Fruit fly (Drosophila melanogaster) whole organism, embryonic: ENCODE data around the gene CG31103.

Source experiments
- B-H1 ChIP-seq: fragments of 200-800 bp; sonication (Bioruptor generic); IDR thresholded peaks from 3 replicates; pipeline ENCODE4 v1.3.6; 2022; ENCODE audit warnings: missing biosample characterization, missing genetic modification characterization
- Bgb ChIP-seq: fragments of 200-800 bp; sonication (Bioruptor generic); IDR thresholded peaks from 2 replicates; pipeline ENCODE4 v1.3.6; 2022; ENCODE audit warnings: missing biosample characterization, missing genetic modification characterization; ENCODE audit not compliant: partially characterized antibody
- CG10147 ChIP-seq: fragments of 200-800 bp; sonication (Bioruptor generic); optimal IDR thresholded peaks from 2 replicates; lab custom pipeline; 2019; ENCODE audit warnings: missing biosample characterization, mild to moderate bottlenecking, missing genetic modification characterization, moderate library complexity
- CG10543 ChIP-seq: fragments of 200-800 bp; sonication (Bioruptor generic); optimal IDR thresholded peaks from 3 replicates; lab custom pipeline; 2017; ENCODE audit warnings: missing biosample characterization, mild to moderate bottlenecking, missing genetic modification characterization, moderate library complexity
- CG11398 ChIP-seq: fragments of 200-800 bp; sonication (Bioruptor generic); optimal IDR thresholded peaks from 2 replicates; lab custom pipeline; 2016; ENCODE audit warnings: missing biosample characterization, missing genetic modification characterization
- CG1233 ChIP-seq: fragments of 200-800 bp; sonication (Bioruptor generic); optimal IDR thresholded peaks from 4 replicates; lab custom pipeline; 2018; ENCODE audit warnings: missing biosample characterization, mild to moderate bottlenecking, missing genetic modification characterization
- CG17328 ChIP-seq: fragments of 200-800 bp; sonication (Bioruptor generic); IDR thresholded peaks from 2 replicates; pipeline ENCODE4 v1.3.6; 2022; ENCODE audit warnings: missing biosample characterization, missing genetic modification characterization
- CG18011 ChIP-seq: fragments of 200-800 bp; sonication (Bioruptor generic); optimal IDR thresholded peaks from 2 replicates; lab custom pipeline; 2017; ENCODE audit warnings: missing biosample characterization, missing genetic modification characterization, mild to moderate bottlenecking, moderate library complexity, missing genotype
- CG2202 ChIP-seq: fragments of 200-800 bp; sonication (Bioruptor generic); optimal IDR thresholded peaks from 2 replicates; lab custom pipeline; 2018; ENCODE audit warnings: missing biosample characterization, mild to moderate bottlenecking, missing genetic modification characterization
- CG33557 ChIP-seq: fragments of 200-800 bp; sonication (Bioruptor generic); optimal IDR thresholded peaks from 2 replicates; lab custom pipeline; 2019; ENCODE audit warnings: missing biosample characterization, mild to moderate bottlenecking, missing genetic modification characterization, moderate library complexity
- CG4730 ChIP-seq: fragments of 200-800 bp; sonication (Bioruptor generic); IDR thresholded peaks from 2 replicates; pipeline ENCODE4 v1.3.6; 2022; ENCODE audit warnings: missing biosample characterization, missing genetic modification characterization
- CG4854 ChIP-seq: fragments of 200-800 bp; sonication (Bioruptor generic); optimal IDR thresholded peaks from 2 replicates; lab custom pipeline; 2016; ENCODE audit warnings: missing biosample characterization, missing genetic modification characterization, inconsistent platforms
- CG5245 ChIP-seq: fragments of 200-800 bp; sonication (Bioruptor generic); optimal IDR thresholded peaks from 3 replicates; lab custom pipeline; 2016; ENCODE audit warnings: missing biosample characterization, missing genetic modification characterization
- CG7745 ChIP-seq: fragments of 200-800 bp; sonication (Bioruptor generic); optimal IDR thresholded peaks from 2 replicates; lab custom pipeline; 2018; ENCODE audit warnings: missing biosample characterization, mild to moderate bottlenecking, missing genetic modification characterization, moderate library complexity
- CG8089 ChIP-seq: fragments of 200-800 bp; sonication (Bioruptor generic); optimal IDR thresholded peaks from 3 replicates; lab custom pipeline; 2016; ENCODE audit warnings: missing biosample characterization, missing genetic modification characterization
- CG9727 ChIP-seq: fragments of 200-800 bp; sonication (Bioruptor generic); optimal IDR thresholded peaks from 3 replicates; lab custom pipeline; 2017; ENCODE audit warnings: missing biosample characterization, mild to moderate bottlenecking, missing genetic modification characterization
- D19A ChIP-seq: fragments of 200-800 bp; optimal IDR thresholded peaks from 3 replicates; lab custom pipeline; 2019; ENCODE audit warnings: missing biosample characterization, mild to moderate bottlenecking, missing genetic modification characterization, moderate library complexity
- Deaf1 ChIP-seq: fragments of 200-800 bp; optimal IDR thresholded peaks from 3 replicates; lab custom pipeline; 2019; ENCODE audit warnings: missing biosample characterization, mild to moderate bottlenecking, missing genetic modification characterization, moderate library complexity
- Doc2 ChIP-seq: fragments of 200-800 bp; sonication (Bioruptor generic); IDR thresholded peaks from 2 replicates; pipeline ENCODE4 v1.3.6; 2022; ENCODE audit warnings: missing biosample characterization, missing genetic modification characterization
- H15 ChIP-seq: fragments of 200-800 bp; sonication (Bioruptor generic); IDR thresholded peaks from 3 replicates; pipeline ENCODE4 v1.3.6; 2022; ENCODE audit warnings: missing biosample characterization, missing genetic modification characterization
- HLHmδ ChIP-seq: fragments of 200-800 bp; sonication (Bioruptor generic); optimal IDR thresholded peaks from 2 replicates; lab custom pipeline; 2018; ENCODE audit warnings: missing biosample characterization, mild to moderate bottlenecking, missing genetic modification characterization, moderate library complexity
- MESR4 ChIP-seq: fragments of 200-800 bp; sonication (Bioruptor generic); optimal IDR thresholded peaks from 2 replicates; lab custom pipeline; 2018; ENCODE audit warnings: missing biosample characterization, mild to moderate bottlenecking, missing genetic modification characterization, moderate library complexity
- Mes4 ChIP-seq: fragments of 200-800 bp; sonication (Bioruptor generic); optimal IDR thresholded peaks from 2 replicates; lab custom pipeline; 2016; ENCODE audit warnings: missing biosample characterization, missing genetic modification characterization
- PHDP ChIP-seq: fragments of 200-800 bp; sonication (Bioruptor generic); optimal IDR thresholded peaks from 3 replicates; lab custom pipeline; 2018; ENCODE audit warnings: missing biosample characterization, mild to moderate bottlenecking, missing genetic modification characterization, moderate library complexity
- Poxn ChIP-seq: fragments of 200-800 bp; sonication (Bioruptor generic); IDR thresholded peaks from 2 replicates; pipeline ENCODE4 v1.3.6; 2022; ENCODE audit warnings: missing biosample characterization, missing genetic modification characterization
- Rx ChIP-seq: fragments of 200-800 bp; sonication (Bioruptor generic); IDR thresholded peaks from 2 replicates; pipeline ENCODE4 v1.3.6; 2022; ENCODE audit warnings: missing biosample characterization, missing genetic modification characterization
- Xrp1 ChIP-seq: fragments of 200-800 bp; sonication (Bioruptor generic); IDR thresholded peaks from 2 replicates; pipeline ENCODE4 v1.3.6; 2022; ENCODE audit warnings: missing biosample characterization, missing genetic modification characterization
- bbx ChIP-seq: fragments of 200-800 bp; sonication (Bioruptor generic); IDR thresholded peaks from 2 replicates; pipeline ENCODE4 v1.3.6; 2022; ENCODE audit warnings: missing biosample characterization, missing genetic modification characterization; ENCODE audit not compliant: partially characterized antibody
- chinmo ChIP-seq: fragments of 200-800 bp; sonication (Bioruptor generic); IDR thresholded peaks from 4 replicates; pipeline ENCODE4 v1.3.6; 2022; ENCODE audit warnings: missing biosample characterization, missing genetic modification characterization; ENCODE audit not compliant: partially characterized antibody
- crc ChIP-seq: fragments of 200-800 bp; sonication (Bioruptor generic); optimal IDR thresholded peaks from 2 replicates; lab custom pipeline; 2016; ENCODE audit warnings: missing biosample characterization, missing genetic modification characterization
- croc ChIP-seq: fragments of 200-800 bp; sonication (Bioruptor generic); conservative IDR thresholded peaks from 3 replicates; pipeline ENCODE4 v1.3.6; 2022; ENCODE audit warnings: missing biosample characterization, missing genetic modification characterization
- dati ChIP-seq: fragments of 200-800 bp; sonication (Bioruptor generic); IDR thresholded peaks from 2 replicates; pipeline ENCODE4 v1.3.6; 2022; ENCODE audit warnings: missing biosample characterization, missing genetic modification characterization
- dimm ChIP-seq: fragments of 200-800 bp; sonication (Bioruptor generic); IDR thresholded peaks from 2 replicates; pipeline ENCODE4 v1.3.6; 2022; ENCODE audit warnings: missing biosample characterization, missing genetic modification characterization
- dmrt11E ChIP-seq: fragments of 200-800 bp; sonication (Bioruptor generic); optimal IDR thresholded peaks from 3 replicates; lab custom pipeline; 2018; ENCODE audit warnings: missing biosample characterization, mild to moderate bottlenecking, missing genetic modification characterization, moderate library complexity
- dmrt99B ChIP-seq: fragments of 200-800 bp; sonication (Bioruptor generic); optimal IDR thresholded peaks from 2 replicates; lab custom pipeline; 2018; ENCODE audit warnings: missing biosample characterization, mild to moderate bottlenecking, missing genetic modification characterization, moderate library complexity
- dpn ChIP-seq, 2 experiments: fragments of 200-800 bp; sonication (Bioruptor generic); optimal IDR thresholded peaks; 3 replicates each; lab custom pipeline; 2016; ENCODE audit warnings: missing biosample characterization in 2 of 2, missing genetic modification characterization in 2 of 2
- ems ChIP-seq: fragments of 200-800 bp; sonication (Bioruptor generic); optimal IDR thresholded peaks from 3 replicates; lab custom pipeline; 2016; ENCODE audit warnings: missing biosample characterization, missing genetic modification characterization
- hb ChIP-seq: fragments of 200-800 bp; sonication (Bioruptor generic); IDR thresholded peaks from 3 replicates; pipeline ENCODE4 v1.3.6; 2022; ENCODE audit warnings: missing biosample characterization, missing genetic modification characterization; ENCODE audit not compliant: partially characterized antibody
- kay ChIP-seq: fragments of 200-800 bp; sonication (Bioruptor generic); optimal IDR thresholded peaks from 2 replicates; lab custom pipeline; 2016; ENCODE audit warnings: missing biosample characterization, missing genetic modification characterization
- kni ChIP-seq: fragments of 200-800 bp; sonication (Bioruptor generic); optimal IDR thresholded peaks from 3 replicates; lab custom pipeline; 2017; ENCODE audit warnings: mild to moderate bottlenecking, missing biosample characterization, missing genetic modification reagents, missing genetic modification characterization
- lola ChIP-seq, 3 experiments: fragments of >200 bp in 2 of 3; fragments of 200-800 bp in 1 of 3; sonication (Bioruptor generic) in 1 of 3; optimal IDR thresholded peaks; 2 replicates each; lab custom pipeline; 2017 to 2019; ENCODE audit warnings: missing biosample characterization in 3 of 3, missing genetic modification characterization in 3 of 3, mild to moderate bottlenecking in 1 of 3, moderate library complexity in 1 of 3
- onecut ChIP-seq: fragments of 200-800 bp; sonication (Bioruptor generic); IDR thresholded peaks from 2 replicates; pipeline ENCODE4 v1.3.6; 2022; ENCODE audit warnings: missing biosample characterization, missing genetic modification characterization
- otp ChIP-seq: fragments of 200-800 bp; sonication (Bioruptor generic); IDR thresholded peaks from 3 replicates; pipeline ENCODE4, ENCODE4 v1.3.6; 2022; ENCODE audit warnings: missing biosample characterization, missing genetic modification characterization
- sc ChIP-seq, 3 experiments: fragments of >200 bp in 2 of 3; fragments of 200-800 bp in 1 of 3; sonication (Bioruptor generic) in 1 of 3; optimal IDR thresholded peaks; 2 replicates in 2 of 3; 3 replicates in 1 of 3; lab custom pipeline; 2017; ENCODE audit warnings: mild to moderate bottlenecking in 1 of 3, missing biosample characterization in 1 of 3, missing genetic modification characterization in 1 of 3, missing genetic modification reagents in 1 of 3
- seq ChIP-seq: fragments of 200-800 bp; sonication (Bioruptor generic); IDR thresholded peaks from 2 replicates; pipeline ENCODE4 v1.3.6; 2022; ENCODE audit warnings: missing biosample characterization, missing genetic modification characterization
- sisA ChIP-seq: fragments of 200-800 bp; sonication (Bioruptor generic); IDR thresholded peaks from 2 replicates; pipeline ENCODE4 v1.3.6; 2022; ENCODE audit warnings: missing biosample characterization, missing genetic modification characterization
- tll ChIP-seq, 2 experiments: fragments of 200-800 bp in 1 of 2; fragments of >200 bp in 1 of 2; sonication (Bioruptor generic) in 1 of 2; optimal IDR thresholded peaks; 2 replicates each; lab custom pipeline; 2017 to 2019; ENCODE audit warnings: missing biosample characterization in 2 of 2, missing genetic modification characterization in 2 of 2, mild to moderate bottlenecking in 1 of 2, moderate library complexity in 1 of 2
- zfh2 ChIP-seq: fragments of 200-800 bp; sonication (Bioruptor generic); optimal IDR thresholded peaks from 2 replicates; lab custom pipeline; 2016; ENCODE audit warnings: missing biosample characterization, missing genetic modification characterization

Gene CG31103

DNA sequence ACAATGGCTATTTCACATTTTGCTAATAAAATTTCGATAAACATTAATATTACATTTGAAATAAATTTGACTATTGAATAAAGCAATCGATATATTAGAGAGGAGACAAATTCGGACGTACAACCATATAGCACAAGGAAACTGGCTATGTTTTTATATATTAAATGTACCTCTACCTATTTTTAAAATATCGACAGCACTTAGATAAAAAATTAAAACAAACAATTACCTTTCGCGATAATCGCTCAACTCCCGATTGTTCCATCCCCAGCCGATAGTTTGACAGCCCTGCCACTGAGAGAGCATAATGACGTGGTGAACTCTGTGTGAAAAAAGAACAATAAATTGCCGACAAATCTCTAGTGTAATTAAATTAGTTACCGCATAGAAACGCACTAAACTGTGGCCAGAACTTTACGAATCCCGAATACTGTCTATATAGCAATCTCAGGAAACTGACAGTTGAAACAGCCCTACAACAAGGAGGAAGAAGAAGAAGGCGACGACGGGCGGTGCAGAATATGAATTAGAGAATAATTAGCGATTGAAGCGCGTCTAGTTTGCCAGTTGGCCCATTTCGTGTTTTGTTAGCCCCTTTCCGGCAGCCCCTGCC, 39.6 kb downstream of the CG31103 start, which contains the start of gene CG11857 (continued):
- TF ChIP-seq MESR4 (peak; percentile 91), CG33557 (GFP tag; lab: Kevin White, UChicago) (peak; percentile 96), chinmo (GFP tag; lab: Robert Waterston, UW) (peak; percentile 98), sisA (GFP tag; lab: Robert Waterston, UW) (peak; percentile 99), H15 (GFP tag; lab: Robert Waterston, UW) (peak; percentile 99), crc (GFP tag; lab: Kevin White, UChicago) (peak; percentile 95), Poxn (GFP tag; lab: Robert Waterston, UW) (peak; percentile 97), lola (GFP tag; optimal IDR thresholded peaks at IDR 0.05; lab: Kevin White, UChicago) (peak in 1 of 3 experiments; percentile 97), dpn (GFP tag; optimal IDR thresholded peaks at IDR 0.05; lab: Kevin White, UChicago) (peak; percentile 98 to 99), CG11398 (GFP tag; lab: Kevin White, UChicago) (peak; percentile 94), Xrp1 (GFP tag; lab: Robert Waterston, UW) (peak; percentile 99), Doc2 (GFP tag; lab: Robert Waterston, UW) (peak; percentile 97), tll (GFP tag; optimal IDR thresholded peaks at IDR 0.05; lab: Kevin White, UChicago) (peak; percentile 45 to 68), Deaf1 (peak; percentile 79), CG4854 (GFP tag; lab: Kevin White, UChicago) (peak; percentile 96), HLHmδ (GFP tag; lab: Kevin White, UChicago) (peak; percentile 12), CG17328 (peak; percentile 99), kni (GFP tag; lab: Kevin White, UChicago) (peak; percentile 88), hb (GFP tag; lab: Robert Waterston, UW) (peak; percentile 100), Bgb (peak; percentile 99), bbx (GFP tag; lab: Robert Waterston, UW) (peak; percentile 98), kay (GFP tag; lab: Kevin White, UChicago) (peak; percentile 98), dimm (GFP tag; lab: Robert Waterston, UW) (peak; percentile 97), Rx (GFP tag; lab: Robert Waterston, UW) (peak; percentile 98), CG7745 (tag; lab: Kevin White, UChicago) (peak; percentile 76), CG5245 (GFP tag; lab: Kevin White, UChicago) (peak; percentile 98), croc (peak; percentile 98), CG1233 (peak; percentile 98), ems (GFP tag; lab: Kevin White, UChicago) (peak; percentile 98), onecut (peak; percentile 93), PHDP (peak; percentile 97), CG18011 (peak; percentile 90), dmrt99B (tag; lab: Kevin White, UChicago) (peak; percentile 96), CG2202 (tag; lab: Kevin White, UChicago) (peak; percentile 95), zfh2 (GFP tag; lab: Kevin White, UChicago) (peak; percentile 99), CG10543 (GFP tag; lab: Kevin White, UChicago) (peak; percentile 95), CG9727 (peak; percentile 98), sc (optimal IDR thresholded peaks at IDR 0.05; lab: Kevin White, UChicago) (no peak), sc (GFP tag; optimal IDR thresholded peaks at IDR 0.05; lab: Kevin White, UChicago) (peak; percentile 94), CG8089 (GFP tag; lab: Kevin White, UChicago) (peak; percentile 97), CG10147 (GFP tag; lab: Kevin White, UChicago) (peak; percentile 97), B-H1 (GFP tag; lab: Robert Waterston, UW) (peak; percentile 98), otp (GFP tag; lab: Robert Waterston, UW) (peak; percentile 97), dmrt11E (tag; lab: Kevin White, UChicago) (peak; percentile 98), D19A (tag; lab: Kevin White, UChicago) (peak; percentile 92), seq (GFP tag; lab: Robert Waterston, UW) (peak; percentile 97), dati (GFP tag; lab: Robert Waterston, UW) (peak; percentile 95), CG4730 (GFP tag; lab: Robert Waterston, UW) (peak; percentile 99), Mes4 (GFP tag; lab: Kevin White, UChicago) (peak; percentile 94)
